Worm (Caenorhabditis elegans) whole organism, L4 larva: ENCODE results near the gene F47B8.1.
"Not testable (repeated sequence)": the region's sequence is repeated elsewhere in the genome, so short reads cannot be mapped to it uniquely, and the experiment has no call there.

Experiments used
- F10B5.3 ChIP-seq: sonication (generic microtip); optimal IDR thresholded peaks from 2 replicates; lab custom pipeline; 2016; ENCODE audit warnings: mild to moderate bottlenecking, missing genetic modification characterization, missing compliant biosample characterization
- F44E2.7 ChIP-seq: fragments of 200-800 bp; sonication (Bioruptor generic); IDR thresholded peaks from 2 replicates; pipeline ENCODE4 v2.1.2; 2022; ENCODE audit warnings: missing genetic modification characterization, missing compliant biosample characterization
- F49E8.2 ChIP-seq: sonication (generic microtip); optimal IDR thresholded peaks from 2 replicates; lab custom pipeline; 2016; ENCODE audit warnings: missing compliant biosample characterization, mild to moderate bottlenecking, missing genetic modification characterization, borderline replicate concordance
- T20F7.1 ChIP-seq: fragments of 200-800 bp; sonication (Bioruptor generic); optimal IDR thresholded peaks from 2 replicates; lab custom pipeline; 2018; ENCODE audit warnings: mild to moderate bottlenecking, missing genetic modification characterization, missing compliant biosample characterization
- Y75B8A.6 ChIP-seq: fragments of 200-800 bp; sonication (Bioruptor generic); IDR thresholded peaks from 2 replicates; pipeline ENCODE4 v1.3.6; 2022; ENCODE audit warnings: missing genetic modification reagents, missing genetic modification characterization, missing compliant biosample characterization
- attf-4 ChIP-seq: sonication (generic microtip); optimal IDR thresholded peaks from 3 replicates; lab custom pipeline; 2017; ENCODE audit warnings: missing biosample characterization, missing genetic modification characterization
- cey-2 ChIP-seq: sonication (generic microtip); optimal IDR thresholded peaks from 3 replicates; lab custom pipeline; 2017; ENCODE audit warnings: missing genetic modification characterization, mild to moderate bottlenecking, missing compliant biosample characterization, antibody characterized with exemption, borderline replicate concordance; ENCODE audit not compliant: insufficient read depth
- daf-19 ChIP-seq: fragments of 200-800 bp; sonication (Bioruptor generic); conservative IDR thresholded peaks from 2 replicates; pipeline ENCODE4 v1.3.6; 2022; ENCODE audit warnings: missing genetic modification characterization, missing compliant biosample characterization
- daf-8 ChIP-seq: fragments of 200-800 bp; sonication (Bioruptor generic); IDR thresholded peaks from 2 replicates; pipeline ENCODE4 v1.3.6; 2022; ENCODE audit warnings: missing genetic modification characterization, missing compliant biosample characterization
- dmd-6 ChIP-seq: fragments of 200-800 bp; sonication (Bioruptor generic); IDR thresholded peaks from 2 replicates; pipeline ENCODE4 v1.3.6; 2022; ENCODE audit warnings: missing genetic modification reagents, missing genetic modification characterization, missing compliant biosample characterization
- dmd-8 ChIP-seq: fragments of 200-800 bp; sonication (Bioruptor generic); IDR thresholded peaks from 2 replicates; pipeline ENCODE4 v1.3.6; 2022; ENCODE audit warnings: missing genetic modification characterization, missing compliant biosample characterization
- dve-1 ChIP-seq: sonication (generic microtip); optimal IDR thresholded peaks from 2 replicates; lab custom pipeline; 2017; ENCODE audit warnings: antibody characterized with exemption, mild to moderate bottlenecking, missing genetic modification characterization, missing compliant biosample characterization; ENCODE audit not compliant: insufficient read depth
- hif-1 ChIP-seq, 2 experiments: sonication (generic microtip); optimal IDR thresholded peaks; 2 replicates each; lab custom pipeline; 2016 to 2017; ENCODE audit warnings: missing compliant biosample characterization in 2 of 2, missing genetic modification characterization in 2 of 2, missing genetic modification reagents in 2 of 2, missing genotype in 2 of 2, mild to moderate bottlenecking in 1 of 2
- lin-38 ChIP-seq: fragments of 200-800 bp; sonication (Bioruptor generic); IDR thresholded peaks from 2 replicates; pipeline ENCODE4 v1.3.6; 2022; ENCODE audit warnings: missing genetic modification reagents, missing genetic modification characterization, missing compliant biosample characterization
- mdl-1 ChIP-seq, 2 experiments: fragments of 150-350 bp in 1 of 2; sonication (generic microtip) in 1 of 2; optimal IDR thresholded peaks; 2 replicates each; lab custom pipeline; 2014 to 2017; ENCODE audit warnings: missing biosample characterization in 2 of 2, missing genetic modification characterization in 2 of 2
- mes-2 ChIP-seq: sonication (generic microtip); optimal IDR thresholded peaks from 2 replicates; lab custom pipeline; 2016; ENCODE audit warnings: missing genotype, mild to moderate bottlenecking, missing genetic modification characterization, missing compliant biosample characterization; ENCODE audit not compliant: poor library complexity, severe bottlenecking
- nhr-10 ChIP-seq: fragments of 150-350 bp; optimal IDR thresholded peaks from 2 replicates; lab custom pipeline; 2014; ENCODE audit warnings: missing biosample characterization, missing genetic modification characterization
- nhr-25 ChIP-seq: sonication (generic microtip); optimal IDR thresholded peaks from 2 replicates; lab custom pipeline; 2017; ENCODE audit warnings: missing genetic modification characterization, mild to moderate bottlenecking, missing compliant biosample characterization, antibody characterized with exemption, moderate library complexity, borderline replicate concordance; ENCODE audit not compliant: insufficient read depth
- nhr-28 ChIP-seq: fragments of 150-350 bp; optimal IDR thresholded peaks from 2 replicates; lab custom pipeline; 2014; ENCODE audit warnings: missing biosample characterization, missing genetic modification characterization
- nhr-42 ChIP-seq: fragments of 200-800 bp; sonication (Bioruptor generic); IDR thresholded peaks from 2 replicates; pipeline ENCODE4 v1.3.6; 2022; ENCODE audit warnings: missing genetic modification characterization, missing compliant biosample characterization
- nhr-77 ChIP-seq: fragments of 150-350 bp; optimal IDR thresholded peaks from 2 replicates; lab custom pipeline; 2014; ENCODE audit warnings: missing biosample characterization, missing genetic modification characterization
- pqm-1 ChIP-seq: sonication (generic microtip); optimal IDR thresholded peaks from 2 replicates; lab custom pipeline; 2017; ENCODE audit warnings: missing biosample characterization, missing genetic modification characterization
- saeg-2 ChIP-seq: fragments of 200-800 bp; sonication (Bioruptor generic); IDR thresholded peaks from 2 replicates; pipeline ENCODE4 v1.3.6; 2022; ENCODE audit warnings: missing genetic modification reagents, missing genetic modification characterization, missing compliant biosample characterization
- set-16 ChIP-seq: fragments of 200-800 bp; sonication (Bioruptor generic); IDR thresholded peaks from 2 replicates; pipeline ENCODE4 v1.3.6; 2022; ENCODE audit warnings: missing genetic modification reagents, missing genetic modification characterization, missing compliant biosample characterization
- skn-1 ChIP-seq: fragments of 150-350 bp; optimal IDR thresholded peaks from 2 replicates; lab custom pipeline; 2014; ENCODE audit warnings: missing biosample characterization, missing genetic modification characterization
- snpc-4 ChIP-seq: fragments of 150-350 bp; optimal IDR thresholded peaks from 2 replicates; lab custom pipeline; 2014; ENCODE audit warnings: missing biosample characterization, missing genetic modification characterization
- spr-1 ChIP-seq: sonication (generic microtip); optimal IDR thresholded peaks from 2 replicates; lab custom pipeline; 2016; ENCODE audit warnings: mild to moderate bottlenecking, missing genetic modification characterization, missing compliant biosample characterization
- spr-3 ChIP-seq: fragments of 200-800 bp; sonication (Bioruptor generic); optimal IDR thresholded peaks from 2 replicates; lab custom pipeline; 2018; ENCODE audit warnings: mild to moderate bottlenecking, missing genetic modification characterization, missing compliant biosample characterization
- unc-39 ChIP-seq: sonication (generic microtip); optimal IDR thresholded peaks from 2 replicates; lab custom pipeline; 2017; ENCODE audit warnings: missing biosample characterization, missing genetic modification characterization
- vab-7 ChIP-seq: fragments of 200-800 bp; sonication (Bioruptor generic); IDR thresholded peaks from 2 replicates; pipeline ENCODE4 v1.3.6; 2022; ENCODE audit warnings: missing genetic modification reagents, missing genetic modification characterization, missing compliant biosample characterization
- zag-1 ChIP-seq: fragments of 150-350 bp; optimal IDR thresholded peaks from 2 replicates; lab custom pipeline; 2014; ENCODE audit warnings: missing biosample characterization, missing genetic modification characterization
- zfp-3 ChIP-seq: fragments of 200-800 bp; sonication (Bioruptor generic); conservative IDR thresholded peaks from 2 replicates; pipeline ENCODE4 v1.3.6; 2022; ENCODE audit warnings: missing genetic modification reagents, missing genetic modification characterization, missing compliant biosample characterization

The F47B8.1 gene

DNA sequence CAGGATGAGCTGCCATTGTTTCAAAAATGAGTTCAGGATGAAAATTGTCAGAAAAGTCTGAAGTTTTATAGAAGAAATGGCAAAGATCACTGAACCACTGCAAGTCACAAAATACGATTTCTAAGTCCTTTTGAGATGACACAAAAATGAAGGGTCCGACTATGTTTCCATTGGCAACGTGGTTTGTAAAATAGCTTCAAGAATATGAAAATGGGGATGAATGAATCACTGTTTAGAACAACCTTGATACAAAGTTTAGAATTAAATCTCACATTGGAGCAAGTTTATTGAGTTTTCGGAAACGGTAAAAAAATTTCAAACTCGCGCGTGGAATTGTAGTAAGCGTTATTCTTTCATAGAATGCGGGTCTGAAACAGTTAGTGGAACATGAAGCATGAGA lies 3.0 kb downstream of the F47B8.1 start, which contains the start of gene ddn-3 (continued):
- TF ChIP-seq nhr-10 (tag; lab: Kevin White, UChicago), result no peak
- no peak for TF ChIP-seq dmd-6 (GFP tag; lab: Robert Waterston, UW)
- TF ChIP-seq F44E2.7 (GFP tag; lab: Robert Waterston, UW), result no peak

ce11 chrV:14309632-14310031 lies 4.5 kb downstream of the F47B8.1 start, which contains the start of gene F14D7.14:
Gene F14D7.14, plus strand, starts transcription at chrV:14309932.
- TF ChIP-seq hif-1 (tag; optimal IDR thresholded peaks at IDR 0.05; lab: Kevin White, UChicago); zfp-3 (GFP tag; lab: Robert Waterston, UW); nhr-42 (GFP tag; lab: Robert Waterston, UW): not testable (repeated sequence)

DNA sequence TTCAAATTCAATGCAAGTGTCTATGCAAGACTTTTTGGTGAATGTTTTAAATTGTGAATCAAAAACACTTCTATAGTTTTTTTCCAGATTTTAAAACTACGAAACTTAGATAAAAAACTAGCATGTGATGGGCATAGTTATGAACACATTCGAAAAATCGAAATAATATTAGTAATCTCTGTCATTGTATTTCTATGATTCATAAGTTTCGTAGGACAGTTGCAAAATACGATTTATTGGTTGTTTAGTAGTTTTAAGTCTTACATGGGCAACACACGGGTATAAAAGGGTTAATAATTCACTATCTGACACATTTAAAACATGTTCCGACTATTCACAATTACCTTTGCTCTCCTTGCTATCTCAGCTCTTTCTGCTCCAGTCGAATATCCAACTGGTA lies 6.0 kb downstream of the F47B8.1 start, which contains the start of gene spig-5:
Gene spig-5, plus strand, starts transcription at position 301 of the 400 bp plus-strand sequence.
- TF ChIP-seq dve-1, cey-2, F10B5.3 (tag; lab: Kevin White, UChicago): not testable (repeated sequence)

DNA sequence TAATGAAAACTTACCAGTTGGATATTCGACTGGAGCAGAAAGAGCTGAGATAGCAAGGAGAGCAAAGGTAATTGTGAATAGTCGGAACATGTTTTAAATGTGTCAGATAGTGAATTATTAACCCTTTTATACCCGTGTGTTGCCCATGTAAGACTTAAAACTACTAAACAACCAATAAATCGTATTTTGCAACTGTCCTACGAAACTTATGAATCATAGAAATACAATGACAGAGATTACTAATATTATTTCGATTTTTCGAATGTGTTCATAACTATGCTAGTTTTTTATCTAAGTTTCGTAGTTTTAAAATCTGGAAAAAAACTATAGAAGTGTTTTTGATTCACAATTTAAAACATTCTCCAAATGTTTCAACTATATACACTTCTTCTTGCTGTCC lies 7.4 kb downstream of the F47B8.1 start, which contains the start of gene spig-4:
Gene spig-4, minus strand, starts transcription at position 101 of the 400 bp plus-strand sequence.
- not testable (repeated sequence) for TF ChIP-seq spr-1 (tag; lab: Kevin White, UChicago); spr-3 (GFP tag; lab: Kevin White, UChicago); daf-8 (GFP tag; lab: Robert Waterston, UW)

DNA sequence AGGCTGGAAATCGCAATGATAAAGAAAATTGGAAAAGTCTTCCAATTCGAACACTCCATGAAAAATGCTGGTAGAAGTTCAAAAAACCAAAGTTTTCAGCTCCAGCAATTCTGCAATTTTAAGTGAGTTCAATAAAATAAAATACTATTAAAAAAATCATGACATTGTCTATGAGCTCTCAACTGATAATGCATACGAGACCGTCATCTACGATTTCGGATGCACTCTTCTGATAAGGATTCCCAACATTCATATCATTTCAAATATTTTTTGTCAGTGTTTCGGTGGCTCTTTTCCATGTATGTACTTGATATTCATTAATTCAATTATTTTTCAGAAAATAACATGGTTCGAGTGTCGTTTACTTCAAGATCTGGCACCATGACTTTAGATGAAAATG lies 13.1 kb downstream of the F47B8.1 start, which contains the start of gene F14D7.6:
Gene F14D7.6, plus strand, starts transcription at position 338 of the 400 bp plus-strand sequence.
- TF ChIP-seq Y75B8A.6 (GFP tag; lab: Robert Waterston, UW), result no peak
- peak; percentile 41 for TF ChIP-seq pqm-1 (tag; lab: Kevin White, UChicago)

- no peak for TF ChIP-seq unc-39 (tag; lab: Kevin White, UChicago)
These were observed 14.5 kb downstream of the F47B8.1 start, which contains the start of the genes spig-3 and F14D7.12 for ce11 chrV:14299569-14300064. Gene spig-3, minus strand, starts transcription at chrV:14299669. Gene F14D7.12, plus strand, starts transcription at chrV:14300014.

ce11 chrV:14296499-14296898 lies 17.6 kb downstream of the F47B8.1 start, which contains the start of gene F14D7.3:
Gene F14D7.3, plus strand, starts transcription at chrV:14296799.
- TF ChIP-seq zag-1 (tag; lab: Kevin White, UChicago), result no peak
- TF ChIP-seq nhr-25, result no peak
- TF ChIP-seq snpc-4 (tag; lab: Kevin White, UChicago), result no peak
- TF ChIP-seq mes-2 (tag; lab: Kevin White, UChicago), result no peak
- TF ChIP-seq skn-1 (tag; lab: Kevin White, UChicago), result no peak
- no peak for TF ChIP-seq F49E8.2

ce11 chrV:14294396-14294795 lies 19.7 kb downstream of the F47B8.1 start, which contains the start of gene F14D7.9:
Gene F14D7.9, plus strand, starts transcription at chrV:14294696.
- TF ChIP-seq vab-7 (GFP tag; lab: Robert Waterston, UW) (no peak), mdl-1 (tag; optimal IDR thresholded peaks at IDR 0.05; lab: Kevin White, UChicago) (no peak), lin-38 (GFP tag; lab: Robert Waterston, UW) (no peak), dmd-8 (GFP tag; lab: Robert Waterston, UW) (no peak), skn-1 (tag; lab: Kevin White, UChicago) (no peak), set-16 (no peak), saeg-2 (no peak), nhr-28 (no peak), daf-19 (no peak), attf-4 (tag; lab: Kevin White, UChicago) (no peak), nhr-77 (tag; lab: Kevin White, UChicago) (no peak), T20F7.1 (no peak)
